Worm (Caenorhabditis elegans): Measurements from ENCODE around the gene F26D10.13.

Gene F26D10.13

ce11 chrIV:17273602-17274110, 9.0 kb upstream of the F26D10.13 start, which contains the start of gene gln-5:
TSS of gene gln-5 (minus strand) at chrIV:17273652.
- TF ChIP-seq ceh-36 (tag; optimal IDR thresholded peaks at IDR 0.05), result no peak
- TF ChIP-seq scrt-1 (GFP tag; IDR thresholded peaks at IDR 0.05), result no peak
- no peak for TF ChIP-seq aly-1 (tag; optimal IDR thresholded peaks at IDR 0.05)
- TF ChIP-seq tbx-11 (GFP tag; IDR thresholded peaks at IDR 0.05), result no peak
- TF ChIP-seq hmg-4 (GFP tag; optimal IDR thresholded peaks at IDR 0.05), result no peak
- TF ChIP-seq sea-1 (GFP tag; conservative IDR thresholded peaks at IDR 0.05), result no peak
- TF ChIP-seq B0310.2 (tag; optimal IDR thresholded peaks at IDR 0.05), result no peak
- TF ChIP-seq ama-1 (optimal IDR thresholded peaks at IDR 0.05), result no peak
- TF ChIP-seq hmbx-1 (tag; optimal IDR thresholded peaks at IDR 0.05), result no peak
- no peak for TF ChIP-seq flt-1 (GFP tag; IDR thresholded peaks at IDR 0.05)
- no peak for TF ChIP-seq ets-7 (tag; optimal IDR thresholded peaks at IDR 0.05)
- TF ChIP-seq tbx-37 (GFP tag; conservative IDR thresholded peaks at IDR 0.05), result no peak
- TF ChIP-seq hnd-1 (tag; optimal IDR thresholded peaks at IDR 0.05), result no peak
- TF ChIP-seq tra-4 (tag; optimal IDR thresholded peaks at IDR 0.05), result no peak
- no peak for TF ChIP-seq pes-1 (GFP tag; IDR thresholded peaks at IDR 0.05)
- no peak for TF ChIP-seq ceh-13 (GFP tag; optimal IDR thresholded peaks at IDR 0.05)
- TF ChIP-seq F13C5.2 (tag; optimal IDR thresholded peaks at IDR 0.05), result no peak

- TF ChIP-seq ceh-36 (tag; optimal IDR thresholded peaks at IDR 0.05) (peak; percentile 20), flt-1 (GFP tag; IDR thresholded peaks at IDR 0.05) (no peak)
Observed at ce11 chrIV:17269702-17270101, 5.1 kb upstream of the F26D10.13 start.

- TF ChIP-seq flt-1 (GFP tag; IDR thresholded peaks at IDR 0.05) (no peak), ceh-13 (GFP tag; optimal IDR thresholded peaks at IDR 0.05) (no peak), pes-1 (GFP tag; IDR thresholded peaks at IDR 0.05) (no peak), ets-7 (tag; optimal IDR thresholded peaks at IDR 0.05) (no peak), sea-1 (GFP tag; conservative IDR thresholded peaks at IDR 0.05) (no peak), hmg-4 (GFP tag; optimal IDR thresholded peaks at IDR 0.05) (no peak), tbx-11 (GFP tag; IDR thresholded peaks at IDR 0.05) (no peak), tbx-37 (GFP tag; conservative IDR thresholded peaks at IDR 0.05) (no peak), hmbx-1 (tag; optimal IDR thresholded peaks at IDR 0.05) (no peak), hnd-1 (tag; optimal IDR thresholded peaks at IDR 0.05) (no peak), B0310.2 (tag; optimal IDR thresholded peaks at IDR 0.05) (no peak), aly-1 (tag; optimal IDR thresholded peaks at IDR 0.05) (no peak), tra-4 (tag; optimal IDR thresholded peaks at IDR 0.05) (no peak), ama-1 (optimal IDR thresholded peaks at IDR 0.05) (no peak), scrt-1 (GFP tag; IDR thresholded peaks at IDR 0.05) (no peak), F13C5.2 (tag; optimal IDR thresholded peaks at IDR 0.05) (no peak), ceh-36 (tag; optimal IDR thresholded peaks at IDR 0.05) (no peak)
Observed at ce11 chrIV:17269042-17269441, 4.4 kb upstream of the F26D10.13 start, which contains the start of gene atgp-1. TSS of gene atgp-1 (plus strand) at chrIV:17269342.

ce11 chrIV:17268628-17269027, 4.0 kb upstream of the F26D10.13 start:
- TF ChIP-seq ama-1 (optimal IDR thresholded peaks at IDR 0.05) (no peak), F13C5.2 (tag; optimal IDR thresholded peaks at IDR 0.05) (peak; percentile 12), hmg-4 (GFP tag; optimal IDR thresholded peaks at IDR 0.05) (peak; percentile 49)

ce11 chrIV:17268069-17268468, 3.5 kb upstream of the F26D10.13 start:
- no peak for TF ChIP-seq tra-4 (tag; optimal IDR thresholded peaks at IDR 0.05)
- TF ChIP-seq flt-1 (GFP tag; IDR thresholded peaks at IDR 0.05), result no peak
- TF ChIP-seq tbx-37 (GFP tag; conservative IDR thresholded peaks at IDR 0.05), result no peak
- TF ChIP-seq hmg-4 (GFP tag; optimal IDR thresholded peaks at IDR 0.05), result no peak
- no peak for TF ChIP-seq ceh-13 (GFP tag; optimal IDR thresholded peaks at IDR 0.05)
- TF ChIP-seq aly-1 (tag; optimal IDR thresholded peaks at IDR 0.05), result no peak
- TF ChIP-seq F13C5.2 (tag; optimal IDR thresholded peaks at IDR 0.05), result no peak
- TF ChIP-seq tbx-11 (GFP tag; IDR thresholded peaks at IDR 0.05), result no peak
- no peak for TF ChIP-seq ceh-36 (tag; optimal IDR thresholded peaks at IDR 0.05)

ce11 chrIV:17267304-17267891, 2.8 kb upstream of the F26D10.13 start:
- no peak for TF ChIP-seq scrt-1 (GFP tag; IDR thresholded peaks at IDR 0.05)
- no peak for TF ChIP-seq sea-1 (GFP tag; conservative IDR thresholded peaks at IDR 0.05)
- TF ChIP-seq ceh-36 (tag; optimal IDR thresholded peaks at IDR 0.05), result peak; percentile 49
- TF ChIP-seq tbx-11 (GFP tag; IDR thresholded peaks at IDR 0.05), result no peak
- no peak for TF ChIP-seq B0310.2 (tag; optimal IDR thresholded peaks at IDR 0.05)
- no peak for TF ChIP-seq ama-1 (optimal IDR thresholded peaks at IDR 0.05)

- TF ChIP-seq ama-1 (optimal IDR thresholded peaks at IDR 0.05) (no peak), F13C5.2 (tag; optimal IDR thresholded peaks at IDR 0.05) (no peak), pes-1 (GFP tag; IDR thresholded peaks at IDR 0.05) (no peak), hmbx-1 (tag; optimal IDR thresholded peaks at IDR 0.05) (no peak), ceh-36 (tag; optimal IDR thresholded peaks at IDR 0.05) (no peak), ceh-13 (GFP tag; optimal IDR thresholded peaks at IDR 0.05) (no peak), hnd-1 (tag; optimal IDR thresholded peaks at IDR 0.05) (no peak), scrt-1 (GFP tag; IDR thresholded peaks at IDR 0.05) (no peak), tra-4 (tag; optimal IDR thresholded peaks at IDR 0.05) (no peak), hmg-4 (GFP tag; optimal IDR thresholded peaks at IDR 0.05) (no peak), flt-1 (GFP tag; IDR thresholded peaks at IDR 0.05) (no peak), tbx-11 (GFP tag; IDR thresholded peaks at IDR 0.05) (no peak), B0310.2 (tag; optimal IDR thresholded peaks at IDR 0.05) (no peak)
Observed at ce11 chrIV:17265716-17266115, 1.1 kb upstream of the F26D10.13 start.

ce11 chrIV:17265279-17265678, 665 bp upstream of the F26D10.13 start, which contains the start of gene str-187:
TSS of gene str-187 (plus strand) at chrIV:17265579.
- no peak for TF ChIP-seq sea-1 (GFP tag; conservative IDR thresholded peaks at IDR 0.05)
- no peak for TF ChIP-seq hnd-1 (tag; optimal IDR thresholded peaks at IDR 0.05)
- no peak for TF ChIP-seq B0310.2 (tag; optimal IDR thresholded peaks at IDR 0.05)
- TF ChIP-seq hmg-4 (GFP tag; optimal IDR thresholded peaks at IDR 0.05), result no peak
- no peak for TF ChIP-seq tra-4 (tag; optimal IDR thresholded peaks at IDR 0.05)
- no peak for TF ChIP-seq tbx-37 (GFP tag; conservative IDR thresholded peaks at IDR 0.05)
- TF ChIP-seq tbx-11 (GFP tag; IDR thresholded peaks at IDR 0.05), result no peak
- no peak for TF ChIP-seq ama-1 (optimal IDR thresholded peaks at IDR 0.05)
- TF ChIP-seq flt-1 (GFP tag; IDR thresholded peaks at IDR 0.05), result no peak
- TF ChIP-seq ets-7 (tag; optimal IDR thresholded peaks at IDR 0.05), result no peak
- no peak for TF ChIP-seq hmbx-1 (tag; optimal IDR thresholded peaks at IDR 0.05)
- TF ChIP-seq ceh-36 (tag; optimal IDR thresholded peaks at IDR 0.05), result no peak
- no peak for TF ChIP-seq ceh-13 (GFP tag; optimal IDR thresholded peaks at IDR 0.05)
- TF ChIP-seq F13C5.2 (tag; optimal IDR thresholded peaks at IDR 0.05), result no peak
- TF ChIP-seq pes-1 (GFP tag; IDR thresholded peaks at IDR 0.05), result no peak
- no peak for TF ChIP-seq scrt-1 (GFP tag; IDR thresholded peaks at IDR 0.05)
- no peak for TF ChIP-seq aly-1 (tag; optimal IDR thresholded peaks at IDR 0.05)

Measured in whole organism, early embryonic.